Worm (Caenorhabditis elegans) whole organism, early embryonic: ENCODE measurements around the gene srw-54.

Source experiments
- B0310.2 ChIP-seq: sonication (generic microtip); optimal IDR thresholded peaks from 2 replicates; lab custom pipeline; 2016; ENCODE audit warnings: mild to moderate bottlenecking, missing genetic modification characterization, missing compliant biosample characterization
- F13C5.2 ChIP-seq: sonication (generic microtip); optimal IDR thresholded peaks from 2 replicates; lab custom pipeline; 2017; ENCODE audit warnings: mild to moderate bottlenecking, missing genetic modification characterization, inconsistent platforms, missing compliant biosample characterization
- aly-1 ChIP-seq: sonication (generic microtip); optimal IDR thresholded peaks from 2 replicates; lab custom pipeline; 2016; ENCODE audit warnings: missing genetic modification characterization, missing compliant biosample characterization
- ama-1 ChIP-seq: fragments of 150-350 bp; optimal IDR thresholded peaks from 2 replicates; lab custom pipeline; 2014
- ceh-13 ChIP-seq: fragments of 200-800 bp; sonication (Bioruptor generic); optimal IDR thresholded peaks from 2 replicates; lab custom pipeline; 2018; ENCODE audit warnings: mild to moderate bottlenecking, missing genetic modification characterization, missing compliant biosample characterization
- ceh-36 ChIP-seq: sonication (generic microtip); optimal IDR thresholded peaks from 2 replicates; lab custom pipeline; 2016; ENCODE audit warnings: missing genetic modification characterization, inconsistent platforms, missing compliant biosample characterization
- ets-7 ChIP-seq: sonication (generic microtip); optimal IDR thresholded peaks from 2 replicates; lab custom pipeline; 2016; ENCODE audit warnings: missing genotype, missing genetic modification characterization, missing compliant biosample characterization
- flt-1 ChIP-seq: fragments of 200-800 bp; sonication (Bioruptor generic); IDR thresholded peaks from 2 replicates; pipeline ENCODE4 v1.3.6; 2022; ENCODE audit warnings: missing genetic modification characterization, missing compliant biosample characterization
- hmbx-1 ChIP-seq: sonication (generic microtip); optimal IDR thresholded peaks from 2 replicates; lab custom pipeline; 2016; ENCODE audit warnings: mild to moderate bottlenecking, missing genetic modification characterization, missing compliant biosample characterization
- hmg-4 ChIP-seq: fragments of 200-800 bp; sonication (Bioruptor generic); optimal IDR thresholded peaks from 2 replicates; lab custom pipeline; 2018; ENCODE audit warnings: mild to moderate bottlenecking, missing genetic modification characterization, missing compliant biosample characterization
- hnd-1 ChIP-seq: sonication (generic microtip); optimal IDR thresholded peaks from 2 replicates; lab custom pipeline; 2016; ENCODE audit warnings: missing genetic modification characterization, missing compliant biosample characterization
- pes-1 ChIP-seq: fragments of 200-800 bp; sonication (Bioruptor generic); IDR thresholded peaks from 2 replicates; pipeline ENCODE4 v1.3.6; 2022; ENCODE audit warnings: missing genetic modification reagents, missing genetic modification characterization, missing compliant biosample characterization
- scrt-1 ChIP-seq: fragments of 200-800 bp; sonication (Bioruptor generic); IDR thresholded peaks from 2 replicates; pipeline ENCODE4 v1.3.6; 2022; ENCODE audit warnings: missing genetic modification characterization, missing compliant biosample characterization
- sea-1 ChIP-seq: fragments of 200-800 bp; sonication (Bioruptor generic); conservative IDR thresholded peaks from 2 replicates; pipeline ENCODE4 v1.3.6; 2022; ENCODE audit warnings: missing genetic modification characterization, missing compliant biosample characterization
- tbx-11 ChIP-seq: fragments of 200-800 bp; sonication (Bioruptor generic); IDR thresholded peaks from 2 replicates; pipeline ENCODE4 v1.3.6; 2022; ENCODE audit warnings: missing genetic modification characterization, missing compliant biosample characterization
- tbx-37 ChIP-seq: fragments of 200-800 bp; sonication (Bioruptor generic); conservative IDR thresholded peaks from 2 replicates; pipeline ENCODE4 v1.3.6; 2022; ENCODE audit warnings: missing genetic modification reagents, missing genetic modification characterization, missing compliant biosample characterization
- tra-4 ChIP-seq: sonication (generic microtip); optimal IDR thresholded peaks from 2 replicates; lab custom pipeline; 2017; ENCODE audit warnings: missing genetic modification characterization, missing compliant biosample characterization

srw-54 gene

DNA sequence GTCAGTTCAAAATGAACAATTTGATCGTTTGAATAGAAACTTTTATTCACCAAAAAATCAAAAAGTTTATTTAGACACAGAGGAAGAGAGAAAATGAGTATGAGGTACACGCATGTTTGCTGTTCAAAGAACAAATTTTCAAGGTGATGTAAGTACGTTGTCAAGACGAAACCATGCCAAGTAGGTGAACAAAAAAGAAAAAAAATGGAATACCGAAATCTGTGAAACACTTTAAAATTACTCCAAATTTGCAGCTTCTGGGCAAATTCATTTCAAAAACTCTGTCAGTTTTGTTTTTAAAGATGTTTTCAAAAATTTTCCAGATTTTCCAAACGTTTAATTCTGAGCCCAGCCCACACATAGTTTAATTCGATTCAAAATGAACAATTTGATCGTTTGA lies 30.7 kb upstream of the srw-54 start, which contains the start of gene nhr-271:
Gene nhr-271 (minus strand): TSS at position 101 of the 400 bp plus-strand sequence.
- TF ChIP-seq hmbx-1 (tag; lab: Kevin White, UChicago) (no peak), scrt-1 (GFP tag; lab: Robert Waterston, UW) (no peak), F13C5.2 (tag; lab: Kevin White, UChicago) (no peak)

DNA sequence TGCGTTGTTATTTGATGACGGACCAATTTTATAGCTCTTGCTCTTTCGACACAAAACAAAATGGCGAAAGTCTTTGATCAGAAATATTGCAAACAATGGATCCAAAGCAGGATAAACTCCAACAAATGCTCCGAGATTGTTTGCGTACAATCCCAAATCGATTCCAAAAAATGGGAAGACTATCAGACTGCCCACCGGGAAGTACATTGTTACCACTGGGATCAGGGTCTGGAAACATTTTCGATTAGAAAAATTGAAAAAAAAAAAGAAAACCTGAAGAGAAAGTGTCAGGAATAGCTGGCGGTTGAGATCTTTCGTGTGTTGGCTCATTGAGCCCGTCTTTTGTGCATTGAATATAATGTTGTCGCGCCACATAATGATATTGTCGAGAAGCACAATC lies 30.1 kb upstream of the srw-54 start:
- no peak for TF ChIP-seq flt-1 (GFP tag; lab: Robert Waterston, UW)
- TF ChIP-seq hmbx-1 (tag; lab: Kevin White, UChicago): no peak
- no peak for TF ChIP-seq pes-1 (GFP tag; lab: Robert Waterston, UW)
- TF ChIP-seq ceh-13 (GFP tag; lab: Kevin White, UChicago): no peak
- no peak for TF ChIP-seq ama-1
- TF ChIP-seq aly-1: no peak
- TF ChIP-seq ceh-36 (tag; lab: Kevin White, UChicago): no peak
- TF ChIP-seq tbx-11: no peak
- TF ChIP-seq scrt-1 (GFP tag; lab: Robert Waterston, UW): no peak
- no peak for TF ChIP-seq tbx-37 (GFP tag; lab: Robert Waterston, UW)
- no peak for TF ChIP-seq hmg-4 (GFP tag; lab: Kevin White, UChicago)
- TF ChIP-seq sea-1 (GFP tag; lab: Robert Waterston, UW): no peak
- TF ChIP-seq hnd-1 (tag; lab: Kevin White, UChicago): no peak
- TF ChIP-seq tra-4 (tag; lab: Kevin White, UChicago): no peak
- TF ChIP-seq ets-7 (tag; lab: Kevin White, UChicago): no peak
- no peak for TF ChIP-seq B0310.2 (tag; lab: Kevin White, UChicago)
- no peak for TF ChIP-seq F13C5.2 (tag; lab: Kevin White, UChicago)

DNA sequence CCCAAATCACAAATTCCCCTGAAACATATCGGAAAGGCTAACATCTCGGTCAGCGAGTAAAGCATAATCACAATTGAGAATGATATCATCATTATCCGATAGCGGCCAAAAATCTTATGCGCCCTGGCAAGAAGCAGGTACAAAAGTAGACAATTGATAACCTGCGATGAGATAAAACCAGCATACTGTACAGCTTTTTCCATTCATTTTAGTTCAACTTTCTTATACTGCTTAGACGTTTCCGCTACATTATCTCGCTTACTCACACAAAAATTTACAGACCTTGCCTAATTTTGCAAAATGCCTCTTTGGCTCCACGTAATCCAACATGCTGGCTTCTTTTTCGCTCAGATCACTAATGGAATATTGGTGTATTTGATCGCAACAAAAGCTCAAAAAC lies 28.2 kb upstream of the srw-54 start, which contains the start of gene str-150:
Gene str-150 (plus strand): TSS at position 301 of the 400 bp plus-strand sequence.
- TF ChIP-seq hmg-4 (GFP tag; lab: Kevin White, UChicago) (no peak), tra-4 (tag; lab: Kevin White, UChicago) (no peak), aly-1 (no peak), pes-1 (GFP tag; lab: Robert Waterston, UW) (no peak), tbx-11 (no peak), B0310.2 (tag; lab: Kevin White, UChicago) (no peak)

DNA sequence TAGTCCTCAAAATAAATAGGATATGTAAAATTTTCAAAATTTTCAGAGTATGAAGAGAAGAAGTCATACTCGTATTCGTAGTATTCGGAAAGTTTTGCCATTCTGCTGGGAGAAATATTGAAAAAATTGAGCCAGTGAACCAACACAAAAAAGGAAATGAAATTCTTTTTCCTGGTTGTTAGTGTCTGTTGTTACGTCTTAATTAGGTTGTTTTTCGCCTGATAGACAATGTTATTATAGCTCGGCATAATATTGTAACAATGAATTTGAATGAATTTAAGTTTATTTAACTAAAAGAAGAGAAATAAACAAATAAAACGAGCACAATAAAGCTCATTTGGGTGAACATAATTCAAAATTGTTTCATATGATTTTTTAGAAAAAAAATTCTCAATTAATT lies 22.7 kb upstream of the srw-54 start, which contains the start of gene srw-73:
Gene srw-73 (minus strand): TSS at position 101 of the 400 bp plus-strand sequence.
- no peak for TF ChIP-seq ceh-36 (tag; lab: Kevin White, UChicago)
- no peak for TF ChIP-seq flt-1 (GFP tag; lab: Robert Waterston, UW)
- TF ChIP-seq F13C5.2 (tag; lab: Kevin White, UChicago): no peak
- TF ChIP-seq hmg-4 (GFP tag; lab: Kevin White, UChicago): no peak
- TF ChIP-seq tbx-11: no peak
- no peak for TF ChIP-seq ama-1
- TF ChIP-seq ceh-13 (GFP tag; lab: Kevin White, UChicago): no peak
- no peak for TF ChIP-seq hmbx-1 (tag; lab: Kevin White, UChicago)
- TF ChIP-seq pes-1 (GFP tag; lab: Robert Waterston, UW): no peak
- TF ChIP-seq B0310.2 (tag; lab: Kevin White, UChicago): no peak
- no peak for TF ChIP-seq scrt-1 (GFP tag; lab: Robert Waterston, UW)
- TF ChIP-seq tbx-37 (GFP tag; lab: Robert Waterston, UW): no peak
- TF ChIP-seq tra-4 (tag; lab: Kevin White, UChicago): no peak
- TF ChIP-seq ets-7 (tag; lab: Kevin White, UChicago): no peak
- no peak for TF ChIP-seq aly-1
- TF ChIP-seq sea-1 (GFP tag; lab: Robert Waterston, UW): no peak
- TF ChIP-seq hnd-1 (tag; lab: Kevin White, UChicago): no peak

ce11 chrV:16589488-16589887 lies 21.6 kb upstream of the srw-54 start:
- TF ChIP-seq B0310.2 (tag; lab: Kevin White, UChicago) (no peak), ama-1 (no peak), sea-1 (GFP tag; lab: Robert Waterston, UW) (no peak), hmg-4 (GFP tag; lab: Kevin White, UChicago) (no peak), aly-1 (no peak), tra-4 (tag; lab: Kevin White, UChicago) (no peak), scrt-1 (GFP tag; lab: Robert Waterston, UW) (no peak)

DNA sequence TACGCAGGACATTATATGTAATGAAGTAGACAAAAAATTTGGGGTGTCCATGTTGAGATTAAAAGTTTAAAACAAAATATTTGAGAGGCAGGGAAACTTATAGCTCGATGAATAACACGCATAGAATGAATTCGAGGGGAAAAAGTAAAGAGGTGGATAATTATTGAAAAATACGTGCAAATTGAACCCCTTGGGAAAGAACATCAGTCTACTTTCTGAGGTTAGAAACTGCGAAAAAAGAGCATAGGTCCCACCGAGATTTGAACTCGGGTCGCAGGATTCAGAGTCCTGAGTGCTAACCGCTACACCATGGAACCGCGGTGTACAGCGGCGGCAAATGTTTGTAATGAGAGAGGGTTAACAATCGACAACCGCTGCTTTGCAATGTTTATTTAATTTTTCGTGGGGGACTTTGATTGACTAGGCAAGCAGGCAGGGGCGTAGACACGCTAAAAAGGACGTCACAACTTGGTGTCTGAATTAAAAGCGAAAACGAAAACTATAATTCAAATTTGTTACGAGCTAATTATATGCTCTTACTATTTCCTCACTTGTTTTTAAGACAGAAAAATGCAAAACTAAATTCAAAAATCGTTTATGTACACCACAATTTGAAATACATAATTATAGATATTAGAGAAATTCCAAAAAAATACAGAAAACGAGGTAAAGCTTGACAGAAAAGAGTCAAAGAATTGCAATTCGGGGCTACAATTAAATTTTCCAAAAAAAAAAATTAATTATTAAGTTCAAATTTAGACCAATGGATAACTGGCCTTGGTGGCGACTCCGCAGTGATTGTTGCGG lies 18.9 kb upstream of the srw-54 start, which contains the start of gene srh-269:
Gene srh-269 (minus strand): TSS at position 51 of the 807 bp plus-strand sequence.
- TF ChIP-seq ceh-36 (tag; lab: Kevin White, UChicago) (peak; percentile 38), ceh-13 (GFP tag; lab: Kevin White, UChicago) (peak; percentile 11), hmbx-1 (tag; lab: Kevin White, UChicago) (peak; percentile 8), tra-4 (tag; lab: Kevin White, UChicago) (peak; percentile 41), aly-1 (peak; percentile 61), flt-1 (GFP tag; lab: Robert Waterston, UW) (peak; percentile 76), hnd-1 (tag; lab: Kevin White, UChicago) (peak; percentile 31), B0310.2 (tag; lab: Kevin White, UChicago) (peak; percentile 56), hmg-4 (GFP tag; lab: Kevin White, UChicago) (peak; percentile 67), tbx-37 (GFP tag; lab: Robert Waterston, UW) (0 out of 2 replicates have a peak, but pooled peaks have one; percentile 43), F13C5.2 (tag; lab: Kevin White, UChicago) (peak; percentile 71), pes-1 (GFP tag; lab: Robert Waterston, UW) (peak; percentile 80), tbx-11 (peak; percentile 65), scrt-1 (GFP tag; lab: Robert Waterston, UW) (peak; percentile 79), sea-1 (GFP tag; lab: Robert Waterston, UW) (peak; percentile 59; the same call in 1 of the 2 replicates), ets-7 (tag; lab: Kevin White, UChicago) (peak; percentile 45), ama-1 (no peak)
